Worm (Caenorhabditis elegans): Measurements from ENCODE around the gene C16C4.18.

Gene C16C4.18

DNA sequence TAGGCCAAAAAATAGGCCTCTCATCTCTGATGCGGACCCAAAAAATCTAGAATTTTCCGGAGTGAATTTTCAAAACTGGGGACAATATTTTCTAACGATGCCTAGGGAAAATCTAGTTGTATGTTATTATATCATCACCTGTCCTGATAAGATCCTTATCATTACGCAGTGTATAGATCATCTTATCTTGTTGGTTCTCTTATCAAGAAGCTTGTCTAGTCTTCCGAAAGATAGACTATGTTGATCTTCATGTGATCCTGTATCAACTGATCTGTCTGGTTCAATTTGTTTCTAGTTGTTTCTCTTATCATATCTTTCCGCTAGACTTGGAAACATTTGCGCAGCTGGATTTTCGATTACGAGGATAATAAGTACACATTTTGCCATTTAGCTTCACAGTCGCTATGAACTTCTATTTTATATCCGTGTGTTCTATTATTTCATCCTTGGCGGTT lies 10.3 kb downstream of the C16C4.18 start, which contains the start of gene C52E2.3:
C52E2.3 (plus strand) TSS at position 405 of the 455 bp plus-strand sequence.
- TF ChIP-seq blmp-1 (tag; optimal IDR thresholded peaks at IDR 0.05) (peak; percentile 26), dsc-1 (tag; optimal IDR thresholded peaks at IDR 0.05) (no peak), egl-27 (tag; optimal IDR thresholded peaks at IDR 0.05) (no peak), irx-1 (tag; optimal IDR thresholded peaks at IDR 0.05) (no peak), elt-3 (tag; optimal IDR thresholded peaks at IDR 0.05) (peak in 5 of 6 experiments; percentile 56 to 80 (median 70)), elt-2 (tag; optimal IDR thresholded peaks at IDR 0.05) (peak; percentile 81)

DNA sequence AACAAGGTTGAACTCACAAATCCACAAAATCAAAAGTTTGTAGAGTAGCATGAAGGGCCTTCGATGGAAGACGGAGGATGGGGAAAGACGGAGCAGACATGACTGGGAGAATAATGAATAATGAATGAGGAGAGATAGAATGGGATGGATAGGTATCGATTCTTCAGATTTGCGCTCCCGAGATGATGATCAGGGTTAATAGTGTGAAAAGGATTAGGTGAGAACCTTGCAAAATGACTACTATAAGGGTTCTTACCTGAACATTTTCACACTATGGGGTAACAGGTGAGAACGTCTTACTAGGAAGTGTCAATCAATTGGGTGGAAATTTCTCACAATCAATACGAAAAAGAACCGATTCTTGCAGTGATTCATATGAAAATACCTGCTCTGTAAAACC lies 10.8 kb downstream of the C16C4.18 start, which contains the start of gene fbxb-96:
fbxb-96 (minus strand) TSS at position 101 of the 400 bp plus-strand sequence.
- no peak for TF ChIP-seq C16A3.4 (tag; optimal IDR thresholded peaks at IDR 0.05)
- TF ChIP-seq ces-1 (GFP tag; optimal IDR thresholded peaks at IDR 0.05) = no peak
- no peak for TF ChIP-seq jun-1 (tag; optimal IDR thresholded peaks at IDR 0.05)
- no peak for TF ChIP-seq rnt-1 (tag; optimal IDR thresholded peaks at IDR 0.05)
- TF ChIP-seq aly-2 (tag; optimal IDR thresholded peaks at IDR 0.05) = no peak
- TF ChIP-seq tbx-2 (tag; optimal IDR thresholded peaks at IDR 0.05) = no peak
- no peak for TF ChIP-seq egl-13 (tag; optimal IDR thresholded peaks at IDR 0.05)
- no peak for TF ChIP-seq unc-30 (tag; optimal IDR thresholded peaks at IDR 0.05)
- no peak for TF ChIP-seq mab-9 (GFP tag; IDR thresholded peaks at IDR 0.05)
- no peak for TF ChIP-seq nhr-71 (tag; optimal IDR thresholded peaks at IDR 0.05)
- TF ChIP-seq lsy-2 (tag; optimal IDR thresholded peaks at IDR 0.05) = no peak
- TF ChIP-seq lin-14 (GFP tag; optimal IDR thresholded peaks at IDR 0.05) = no peak
- no peak for TF ChIP-seq nhr-76 (tag; optimal IDR thresholded peaks at IDR 0.05)
- no peak for TF ChIP-seq snpc-4 (tag; optimal IDR thresholded peaks at IDR 0.05)
- no peak for TF ChIP-seq nhr-11 (tag; optimal IDR thresholded peaks at IDR 0.05)

DNA sequence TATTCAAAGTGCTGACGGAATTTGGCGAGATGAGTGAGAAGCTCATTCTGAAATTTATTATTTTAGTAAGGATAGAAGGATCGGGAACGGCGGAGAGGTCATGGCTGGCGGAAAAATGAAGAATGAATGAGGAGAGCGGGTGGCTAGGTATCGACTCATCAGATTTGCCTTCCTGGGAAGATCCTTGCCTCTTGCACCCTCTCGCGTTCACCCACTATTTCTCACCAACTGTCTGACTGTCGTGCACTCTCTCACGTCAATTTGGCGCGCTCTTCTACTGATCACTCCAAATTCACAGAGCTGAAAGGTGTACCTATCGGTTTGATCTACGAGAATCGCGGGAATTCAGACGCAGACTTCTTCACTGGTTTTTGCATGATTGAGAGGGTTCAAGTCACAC lies 13.0 kb downstream of the C16C4.18 start, which contains the start of gene fbxb-97:
fbxb-97 (minus strand) TSS at position 53 of the 400 bp plus-strand sequence.
- TF ChIP-seq isw-1 (GFP tag; IDR thresholded peaks at IDR 0.05) = no peak
- peak in 1 of 2 experiments; percentile 48 for TF ChIP-seq efl-1 (optimal IDR thresholded peaks at IDR 0.05)
- no peak for TF ChIP-seq efl-1 (GFP tag; optimal IDR thresholded peaks at IDR 0.05 in 1 of 2)

DNA sequence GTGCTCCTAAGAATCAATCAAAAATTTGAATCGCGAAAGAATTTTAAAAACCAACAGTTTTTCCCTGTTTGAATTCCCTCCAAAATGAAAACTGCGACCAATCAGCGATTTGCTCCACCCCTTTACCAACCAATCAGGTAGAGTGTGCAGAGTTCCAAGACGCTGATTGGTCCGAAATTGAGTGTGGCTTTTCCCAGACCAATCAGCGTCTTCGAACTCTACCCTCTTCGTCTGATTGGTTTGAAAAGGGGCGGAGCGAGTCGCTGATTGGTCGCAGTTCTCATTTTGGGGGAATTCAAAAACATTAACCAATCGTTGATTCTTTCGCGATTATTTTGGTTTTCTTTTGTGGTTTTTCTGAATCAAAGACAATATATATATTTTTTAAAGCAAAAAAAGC lies 16.6 kb downstream of the C16C4.18 start:
- TF ChIP-seq pag-3 (tag; optimal IDR thresholded peaks at IDR 0.05; ENCODE audit: borderline replicate concordance, insufficient read depth) (no peak), tbx-2 (tag; optimal IDR thresholded peaks at IDR 0.05) (no peak), rnt-1 (tag; optimal IDR thresholded peaks at IDR 0.05) (no peak), lin-15B (tag; optimal IDR thresholded peaks at IDR 0.05) (no peak), C04F5.9 (tag; optimal IDR thresholded peaks at IDR 0.05) (no peak), swsn-7 (tag; optimal IDR thresholded peaks at IDR 0.05) (no peak), fkh-10 (GFP tag; optimal IDR thresholded peaks at IDR 0.05) (no peak), fkh-8 (tag; optimal IDR thresholded peaks at IDR 0.05) (no peak)

DNA sequence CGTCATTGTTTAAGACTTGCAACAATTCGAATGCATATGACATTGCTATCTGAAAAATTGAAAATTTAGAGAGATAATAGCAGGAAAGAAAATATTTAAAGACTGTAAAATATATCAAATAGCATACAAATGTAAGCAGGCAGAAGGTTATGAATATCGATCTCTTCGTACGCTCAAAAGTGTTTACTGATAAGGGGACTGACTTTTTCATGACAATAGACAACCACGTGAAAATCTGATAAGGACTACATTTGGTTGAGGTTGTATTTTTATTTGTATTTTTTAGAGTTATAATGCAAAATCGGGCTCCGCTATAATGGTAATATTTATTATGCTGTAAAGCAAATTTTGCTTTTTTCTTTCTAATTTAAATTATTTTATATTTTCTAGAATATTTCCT lies 18.2 kb downstream of the C16C4.18 start, which contains the start of the genes C52E2.5 and C52E2.4:
C52E2.5 (minus strand) TSS at position 43 of the 400 bp plus-strand sequence.
C52E2.4 (plus strand) TSS at position 252 of the 400 bp plus-strand sequence.
- TF ChIP-seq fkh-8 (tag; optimal IDR thresholded peaks at IDR 0.05) (no peak), efl-1 (optimal IDR thresholded peaks at IDR 0.05) (no peak), efl-1 (GFP tag; optimal IDR thresholded peaks at IDR 0.05 in 1 of 2) (peak in 1 of 2 experiments; percentile 16), pqm-1 (tag; optimal IDR thresholded peaks at IDR 0.05) (peak; percentile 16), tlp-1 (tag; optimal IDR thresholded peaks at IDR 0.05) (peak; percentile 45), unc-130 (tag; optimal IDR thresholded peaks at IDR 0.05) (no peak), lin-35 (GFP tag; optimal IDR thresholded peaks at IDR 0.05) (peak in 1 of 2 experiments; percentile 34), egl-13 (tag; optimal IDR thresholded peaks at IDR 0.05) (peak; percentile 5), elt-2 (tag; optimal IDR thresholded peaks at IDR 0.05) (peak; percentile 96)
